Fruit fly (Drosophila melanogaster) whole organism: ENCODE measurements around the gene CG32388.

Experiments
- CG8478 ChIP-seq: fragments of >200 bp; optimal IDR thresholded peaks from 2 replicates; lab custom pipeline; 2018; ENCODE audit warnings: inconsistent platforms
- EcR ChIP-seq, 2 experiments: fragments of >200 bp; optimal IDR thresholded peaks; 2 replicates each; lab custom pipeline; 2017; ENCODE audit warnings: missing biosample characterization in 2 of 2, missing genetic modification characterization in 2 of 2, missing genetic modification reagents in 2 of 2
- pan ChIP-seq: fragments of >200 bp; optimal IDR thresholded peaks from 2 replicates; lab custom pipeline; 2017
- psq ChIP-seq: fragments of >200 bp; optimal IDR thresholded peaks from 2 replicates; lab custom pipeline; 2017
- usp ChIP-seq: fragments of >200 bp; optimal IDR thresholded peaks from 2 replicates; lab custom pipeline; 2017; ENCODE audit warnings: missing biosample characterization, missing genetic modification characterization, mixed read lengths

- TF ChIP-seq CG8478 (lab: Kevin White, UChicago) (no peak), pan (lab: Kevin White, UChicago) (no peak), psq (no peak), usp (GFP tag; lab: Kevin White, UChicago) (no peak), EcR (GFP tag; optimal IDR thresholded peaks at IDR 0.05; lab: Kevin White, UChicago) (no peak)
Measured at dm6 chr3L:6977391-6977790, 7.0 kb downstream of the CG32388 start.
